Fruit fly (Drosophila melanogaster): ENCODE measurements around the gene CG17327.

The CG17327 gene

DNA sequence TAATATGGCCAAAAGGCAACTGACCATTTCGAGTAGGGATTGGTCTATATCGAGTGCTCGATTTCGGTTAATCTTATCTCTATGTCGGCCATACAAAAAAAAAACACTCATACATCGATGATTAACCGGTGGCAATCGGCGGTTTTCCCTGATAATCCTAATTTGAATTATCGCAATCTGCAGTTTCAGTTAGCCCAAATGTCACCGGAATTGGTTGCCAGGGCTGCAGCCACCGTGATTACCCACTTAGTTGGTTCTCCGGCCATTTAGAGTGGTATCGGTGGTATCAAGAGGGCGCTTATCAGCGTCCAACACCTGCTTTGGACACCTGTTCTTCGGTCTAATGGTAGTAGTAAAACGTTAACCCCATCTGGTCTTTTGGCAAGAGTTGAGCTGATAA, 25.4 kb downstream of the CG17327 start:
- TF ChIP-seq Mnt (GFP tag; optimal IDR thresholded peaks at IDR 0.05) (peak; percentile 13), bab1 (GFP tag; optimal IDR thresholded peaks at IDR 0.05) (no peak)

DNA sequence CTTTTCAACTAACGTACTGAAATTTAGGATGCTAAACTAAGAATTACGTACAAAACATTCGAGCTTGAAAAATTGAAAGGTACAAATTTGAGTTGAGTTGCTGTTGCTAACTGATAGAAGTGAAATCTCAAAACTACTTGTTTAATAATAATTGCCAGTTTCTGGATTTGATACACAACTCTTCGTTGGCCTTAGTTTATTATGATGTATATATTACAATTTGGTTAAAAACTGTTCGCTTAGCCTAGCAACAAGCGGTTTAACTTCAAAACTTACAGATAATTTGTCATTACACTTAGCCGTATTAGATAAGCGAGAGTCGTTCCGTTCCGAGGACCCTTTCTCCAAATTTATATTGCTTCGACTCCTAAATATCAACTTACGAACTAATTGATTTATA, 29.9 kb downstream of the CG17327 start, which contains the start of the genes CG14384 and grsm:
Gene CG14384 (minus strand): TSS at position 101 of the 400 bp plus-strand sequence.
Gene grsm (minus strand): TSS at position 101 of the 400 bp plus-strand sequence.
- TF ChIP-seq tj (GFP tag; optimal IDR thresholded peaks at IDR 0.05) (no peak), CG11617 (GFP tag; optimal IDR thresholded peaks at IDR 0.05) (no peak), Clk (GFP tag; optimal IDR thresholded peaks at IDR 0.05) (no peak), kay (GFP tag; ENCODE audit: borderline replicate concordance) (peak; percentile 44)

DNA sequence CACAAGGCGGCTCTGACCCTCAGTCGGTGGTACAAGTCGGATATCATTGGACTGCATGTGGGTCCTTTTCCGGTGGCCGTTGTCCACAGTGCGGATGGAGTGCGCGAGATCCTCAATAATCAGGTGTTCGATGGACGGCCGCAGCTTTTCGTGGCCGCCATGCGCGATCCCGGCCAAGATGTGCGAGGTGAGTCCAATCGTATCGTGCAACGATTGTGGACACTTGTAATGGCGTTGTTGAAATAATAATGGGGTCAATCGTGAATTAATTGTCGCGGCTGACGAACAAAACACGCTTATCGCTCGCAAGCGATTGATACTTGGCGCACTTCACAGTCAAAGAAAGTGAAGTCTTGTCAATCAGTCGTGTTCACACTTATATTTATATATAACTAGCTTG, 33.5 kb downstream of the CG17327 start:
- TF ChIP-seq kay (GFP tag; ENCODE audit: borderline replicate concordance) (no peak), Crg-1 (GFP tag; optimal IDR thresholded peaks at IDR 0.05) (no peak), cnc (optimal IDR thresholded peaks at IDR 0.05) (no peak), tj (GFP tag; optimal IDR thresholded peaks at IDR 0.05) (no peak), ovo (GFP tag; optimal IDR thresholded peaks at IDR 0.05) (no peak), Clk (GFP tag; optimal IDR thresholded peaks at IDR 0.05) (no peak), pad (GFP tag; optimal IDR thresholded peaks at IDR 0.05) (no peak), CG1620 (GFP tag; optimal IDR thresholded peaks at IDR 0.05) (no peak), cic (GFP tag; optimal IDR thresholded peaks at IDR 0.05) (no peak), CG7101 (tag; optimal IDR thresholded peaks at IDR 0.05) (no peak), bab1 (GFP tag; optimal IDR thresholded peaks at IDR 0.05) (no peak), CG12768 (GFP tag; optimal IDR thresholded peaks at IDR 0.05) (no peak), Hr96 (GFP tag; optimal IDR thresholded peaks at IDR 0.05) (no peak)

DNA sequence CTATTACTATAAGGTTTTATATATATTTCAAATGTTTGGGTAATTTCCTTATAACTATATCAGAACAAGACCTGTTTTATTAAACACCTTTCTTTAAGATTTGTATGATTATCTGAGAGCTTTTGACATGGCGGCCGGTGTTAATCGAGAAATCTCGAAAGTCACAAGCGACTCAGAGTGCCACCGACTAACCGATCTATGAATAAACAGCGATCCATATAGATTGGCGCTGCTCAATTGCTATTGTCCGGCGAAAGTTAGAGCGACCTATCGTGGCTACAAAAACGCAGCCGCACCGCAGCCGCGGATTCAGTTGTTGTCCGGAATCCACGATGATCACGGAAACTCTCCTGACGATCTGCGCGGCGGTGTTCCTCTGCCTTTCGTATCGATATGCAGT, 34.0 kb downstream of the CG17327 start, which contains the start of gene Cyp304a1:
Gene Cyp304a1 (plus strand): TSS at position 301 of the 400 bp plus-strand sequence.
- TF ChIP-seq Clk (GFP tag; optimal IDR thresholded peaks at IDR 0.05) (no peak), CG33017 (tag; optimal IDR thresholded peaks at IDR 0.05) (no peak), bab1 (GFP tag; optimal IDR thresholded peaks at IDR 0.05) (no peak), ovo (GFP tag; optimal IDR thresholded peaks at IDR 0.05) (no peak), CG11617 (GFP tag; optimal IDR thresholded peaks at IDR 0.05) (no peak), cnc (optimal IDR thresholded peaks at IDR 0.05) (no peak), Hr96 (GFP tag; optimal IDR thresholded peaks at IDR 0.05) (no peak), CG5204 (GFP tag; optimal IDR thresholded peaks at IDR 0.05) (no peak), CG7045 (GFP tag; optimal IDR thresholded peaks at IDR 0.05) (no peak), cic (GFP tag; optimal IDR thresholded peaks at IDR 0.05) (no peak), kay (GFP tag; ENCODE audit: borderline replicate concordance) (no peak), CG12768 (GFP tag; optimal IDR thresholded peaks at IDR 0.05) (no peak), pad (GFP tag; optimal IDR thresholded peaks at IDR 0.05) (no peak), CG14711 (tag; optimal IDR thresholded peaks at IDR 0.05) (no peak), CG7101 (tag; optimal IDR thresholded peaks at IDR 0.05) (no peak)

DNA sequence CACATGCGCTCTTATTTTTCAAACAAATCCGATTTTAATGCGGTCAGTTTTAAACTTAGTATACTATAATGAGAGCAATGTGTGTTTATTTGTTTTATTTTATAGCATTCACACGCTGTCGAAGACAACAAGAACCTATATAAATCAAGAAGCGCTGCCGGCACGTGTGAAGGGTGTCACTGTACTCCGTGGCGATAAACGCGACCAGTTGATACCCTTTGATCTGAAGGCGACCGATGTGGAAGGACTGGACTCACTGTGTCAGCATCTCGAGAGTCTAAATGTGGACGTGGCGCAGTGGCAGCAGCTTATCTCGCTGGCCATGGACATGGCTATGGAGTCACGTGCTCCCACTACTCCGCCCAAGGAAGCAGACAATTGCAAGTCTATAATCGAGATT, 34.9 kb downstream of the CG17327 start:
- TF ChIP-seq toe (GFP tag; optimal IDR thresholded peaks at IDR 0.05) (no peak), cic (GFP tag; optimal IDR thresholded peaks at IDR 0.05) (no peak), bab1 (GFP tag; optimal IDR thresholded peaks at IDR 0.05) (no peak), CG12768 (GFP tag; optimal IDR thresholded peaks at IDR 0.05) (no peak), Mnt (GFP tag; optimal IDR thresholded peaks at IDR 0.05) (no peak), kay (GFP tag; ENCODE audit: borderline replicate concordance) (no peak), ovo (GFP tag; optimal IDR thresholded peaks at IDR 0.05) (no peak), CG7045 (GFP tag; optimal IDR thresholded peaks at IDR 0.05) (no peak), pad (GFP tag; optimal IDR thresholded peaks at IDR 0.05) (no peak), tj (GFP tag; optimal IDR thresholded peaks at IDR 0.05) (no peak), CG33017 (tag; optimal IDR thresholded peaks at IDR 0.05) (no peak), Crg-1 (GFP tag; optimal IDR thresholded peaks at IDR 0.05) (no peak)

DNA sequence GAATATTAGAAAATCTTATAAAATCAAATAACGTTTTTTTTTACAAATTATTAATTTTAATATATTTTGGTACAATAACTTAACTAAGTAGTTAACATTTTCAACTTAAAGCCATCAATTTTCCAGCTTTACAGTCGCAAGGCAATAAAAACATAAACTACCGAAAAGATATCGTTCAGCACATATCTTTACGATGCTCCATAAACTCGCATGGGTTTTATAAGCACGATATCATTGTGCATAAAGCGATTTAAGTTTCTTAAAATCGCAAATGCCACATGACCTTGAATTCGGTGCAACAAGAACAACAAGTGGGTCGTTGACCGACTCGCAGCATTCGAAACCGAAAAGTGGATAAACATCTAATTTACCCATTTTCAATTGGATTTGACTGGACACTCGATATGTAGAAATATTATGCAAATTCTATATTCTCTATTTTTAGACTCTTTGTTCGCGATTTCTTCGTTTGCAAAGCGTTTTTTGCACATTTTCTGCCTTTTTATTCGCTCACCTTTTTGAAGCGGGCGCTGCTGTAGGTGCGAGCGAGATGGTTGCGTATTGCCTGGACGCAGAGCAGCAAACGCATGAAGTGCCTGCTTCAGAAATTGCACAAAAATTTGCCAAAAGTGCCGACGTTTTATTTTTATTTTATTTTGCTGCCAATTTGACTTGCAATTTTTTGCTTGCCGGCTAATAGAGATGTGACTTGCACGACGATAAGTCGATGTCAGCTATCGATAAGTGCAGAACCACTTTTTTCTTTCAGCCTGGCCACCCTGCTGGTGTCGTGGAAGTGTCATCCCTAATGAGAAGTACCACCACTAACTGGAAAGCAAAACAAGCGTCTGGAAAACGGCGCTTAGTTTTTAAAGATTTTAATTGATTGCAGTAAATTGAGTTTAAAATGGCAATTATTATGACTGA, 36.3 kb downstream of the CG17327 start, which contains the start of gene Spc25:
Gene Spc25 (plus strand): TSS at position 817 of the 927 bp plus-strand sequence.
- TF ChIP-seq CG14711 (tag; optimal IDR thresholded peaks at IDR 0.05), result peak; percentile 63
- TF ChIP-seq CG5204 (GFP tag; optimal IDR thresholded peaks at IDR 0.05), result peak; percentile 27
- TF ChIP-seq cic (GFP tag; optimal IDR thresholded peaks at IDR 0.05), result no peak
- peak; percentile 29 for TF ChIP-seq Hr96 (GFP tag; optimal IDR thresholded peaks at IDR 0.05)
- TF ChIP-seq ovo (GFP tag; optimal IDR thresholded peaks at IDR 0.05), result no peak
- TF ChIP-seq CG11617 (GFP tag; optimal IDR thresholded peaks at IDR 0.05), result no peak
- peak; percentile 64 for TF ChIP-seq tj (GFP tag; optimal IDR thresholded peaks at IDR 0.05)
- no peak for TF ChIP-seq CG7045 (GFP tag; optimal IDR thresholded peaks at IDR 0.05)
- peak; percentile 53 for TF ChIP-seq CG1620 (GFP tag; optimal IDR thresholded peaks at IDR 0.05)
- no peak for TF ChIP-seq kay (GFP tag; ENCODE audit: borderline replicate concordance)
- TF ChIP-seq Crg-1 (GFP tag; optimal IDR thresholded peaks at IDR 0.05), result peak; percentile 5
- TF ChIP-seq CG12768 (GFP tag; optimal IDR thresholded peaks at IDR 0.05), result no peak
- peak; percentile 18 for TF ChIP-seq Mnt (GFP tag; optimal IDR thresholded peaks at IDR 0.05)
- TF ChIP-seq CG7101 (tag; optimal IDR thresholded peaks at IDR 0.05), result peak; percentile 20
- TF ChIP-seq cnc (optimal IDR thresholded peaks at IDR 0.05), result no peak
- peak; percentile 54 for TF ChIP-seq bab1 (GFP tag; optimal IDR thresholded peaks at IDR 0.05)
- TF ChIP-seq CG33017 (tag; optimal IDR thresholded peaks at IDR 0.05), result no peak
- TF ChIP-seq Clk (GFP tag; optimal IDR thresholded peaks at IDR 0.05), result no peak
- TF ChIP-seq toe (GFP tag; optimal IDR thresholded peaks at IDR 0.05), result peak; percentile 38
- no peak for TF ChIP-seq pad (GFP tag; optimal IDR thresholded peaks at IDR 0.05)
